3 fruit fly cellular contexts compared by ENCODE assay signal in the genomic region with DNA sequence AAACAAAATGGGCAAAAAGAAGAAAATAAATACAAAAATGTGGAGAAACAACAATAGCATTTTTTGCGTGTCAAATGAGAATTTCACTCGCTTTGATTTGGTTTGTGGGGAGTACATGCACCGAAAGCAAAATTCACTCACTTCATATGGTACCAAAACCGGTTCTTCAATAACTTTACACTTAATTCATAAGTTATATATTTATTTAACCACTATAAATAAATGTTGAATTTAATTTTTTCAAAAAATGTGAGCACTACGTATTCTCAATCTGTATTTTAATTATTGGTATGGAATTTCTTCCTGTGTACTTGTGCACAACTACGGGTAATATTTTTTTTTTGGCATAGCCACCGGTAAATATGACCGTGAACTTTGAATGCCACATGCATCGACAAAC.
TF ChIP-seq lines count a peak whose summit lies in the region.

No protein-coding gene starts in this region.

TF ChIP-seq in whole organism, embryonic, 481 proteins besides CTCF, POLR2A, EP300 and RAD21 (continued from another document and continues in another):
- TF ChIP-seq CG15269 (tag; optimal IDR thresholded peaks at IDR 0.05; lab: Kevin White, UChicago) (peak; percentile 4), fd64A (GFP tag; optimal IDR thresholded peaks at IDR 0.05; lab: Kevin White, UChicago) (no peak), CG6765 (GFP tag; optimal IDR thresholded peaks at IDR 0.05; lab: Kevin White, UChicago) (no peak), CG31441 (GFP tag; IDR thresholded peaks at IDR 0.05; lab: Robert Waterston, UW) (0 out of 2 replicates have a peak, but pooled peaks have one; percentile 15), BEAF-32 (GFP tag; optimal IDR thresholded peaks at IDR 0.05; lab: Kevin White, UChicago) (no peak), pita (GFP tag; optimal IDR thresholded peaks at IDR 0.05; lab: Kevin White, UChicago) (no peak), fd96Cb (tag; optimal IDR thresholded peaks at IDR 0.05; lab: Kevin White, UChicago) (no peak), Dfd (GFP tag; optimal IDR thresholded peaks at IDR 0.05; lab: Kevin White, UChicago) (no peak), phol (tag; optimal IDR thresholded peaks at IDR 0.05; lab: Kevin White, UChicago) (peak; percentile 7), ttk (GFP tag; IDR thresholded peaks at IDR 0.05; lab: Robert Waterston, UW) (no peak), dimm (GFP tag; IDR thresholded peaks at IDR 0.05; lab: Robert Waterston, UW) (no peak), Oli (tag; optimal IDR thresholded peaks at IDR 0.05; lab: Kevin White, UChicago) (no peak), CG30403 (GFP tag; optimal IDR thresholded peaks at IDR 0.05; lab: Kevin White, UChicago) (no peak), jigr1 (GFP tag; IDR thresholded peaks at IDR 0.05; lab: Robert Waterston, UW) (no peak), CG4404 (GFP tag; IDR thresholded peaks at IDR 0.05; lab: Robert Waterston, UW) (no peak), crp (GFP tag; optimal IDR thresholded peaks at IDR 0.05; lab: Kevin White, UChicago) (no peak), CoRest (tag; optimal IDR thresholded peaks at IDR 0.05; lab: Kevin White, UChicago) (no peak), CG17186 (GFP tag; optimal IDR thresholded peaks at IDR 0.05; lab: Kevin White, UChicago) (no peak), PHDP (tag; optimal IDR thresholded peaks at IDR 0.05; lab: Kevin White, UChicago) (peak; percentile 18), CG2712 (tag; optimal IDR thresholded peaks at IDR 0.05; lab: Kevin White, UChicago) (peak; percentile 15), gce (GFP tag; IDR thresholded peaks at IDR 0.05; lab: Robert Waterston, UW) (no peak), repo (GFP tag; optimal IDR thresholded peaks at IDR 0.05; lab: Kevin White, UChicago) (no peak), CG2875 (GFP tag; optimal IDR thresholded peaks at IDR 0.05; lab: Kevin White, UChicago) (no peak), CG7839 (tag; optimal IDR thresholded peaks at IDR 0.05; lab: Kevin White, UChicago) (peak; percentile 8), CG18599 (GFP tag; optimal IDR thresholded peaks at IDR 0.05; lab: Kevin White, UChicago) (peak; percentile 6), CG10565 (GFP tag; optimal IDR thresholded peaks at IDR 0.05; lab: Kevin White, UChicago) (no peak), sima (GFP tag; optimal IDR thresholded peaks at IDR 0.05; lab: Kevin White, UChicago) (no peak), pan (optimal IDR thresholded peaks at IDR 0.05; lab: Kevin White, UChicago) (no peak), pan (GFP tag; optimal IDR thresholded peaks at IDR 0.05 in 1 of 2, IDR thresholded peaks at IDR 0.05 in 1 of 2) (peak in 1 of 2 experiments; percentile 23), CG9215 (GFP tag; IDR thresholded peaks at IDR 0.05; lab: Robert Waterston, UW) (no peak), bbx (GFP tag; IDR thresholded peaks at IDR 0.05; lab: Robert Waterston, UW; ENCODE audit: partially characterized antibody) (no peak), CG14014 (GFP tag; IDR thresholded peaks at IDR 0.05; lab: Robert Waterston, UW) (no peak), klu (GFP tag; IDR thresholded peaks at IDR 0.05; lab: Robert Waterston, UW) (no peak), CG30020 (tag; optimal IDR thresholded peaks at IDR 0.05; lab: Kevin White, UChicago) (no peak), az2 (GFP tag; optimal IDR thresholded peaks at IDR 0.05; lab: Kevin White, UChicago) (no peak), CG34376 (GFP tag; optimal IDR thresholded peaks at IDR 0.05; lab: Kevin White, UChicago) (no peak), CG9932 (GFP tag; IDR thresholded peaks at IDR 0.05; lab: Robert Waterston, UW) (no peak), CG3281 (GFP tag; optimal IDR thresholded peaks at IDR 0.05; lab: Kevin White, UChicago) (no peak), D19B (GFP tag; optimal IDR thresholded peaks at IDR 0.05; lab: Kevin White, UChicago) (no peak), br (optimal IDR thresholded peaks at IDR 0.05; lab: Kevin White, UChicago) (no peak), Neu2 (GFP tag; optimal IDR thresholded peaks at IDR 0.05; lab: Kevin White, UChicago; ENCODE audit: borderline replicate concordance) (no peak), bsh (GFP tag; optimal IDR thresholded peaks at IDR 0.05; lab: Kevin White, UChicago) (peak in 1 of 2 experiments; percentile 0), nerfin-1 (tag; optimal IDR thresholded peaks at IDR 0.05; lab: Kevin White, UChicago) (no peak), kni (GFP tag; optimal IDR thresholded peaks at IDR 0.05; lab: Kevin White, UChicago) (no peak)

TF ChIP-seq in whole organism, prepupa, 60 proteins besides CTCF, POLR2A, EP300 and RAD21 (continued from another document):
- TF ChIP-seq Sox15 (GFP tag; optimal IDR thresholded peaks at IDR 0.05; lab: Kevin White, UChicago) (no peak), Eip93F (GFP tag; optimal IDR thresholded peaks at IDR 0.05; lab: Kevin White, UChicago) (no peak), salr (GFP tag; optimal IDR thresholded peaks at IDR 0.05; lab: Kevin White, UChicago) (no peak), cyc (GFP tag; optimal IDR thresholded peaks at IDR 0.05; lab: Kevin White, UChicago) (no peak), pdm3 (GFP tag; optimal IDR thresholded peaks at IDR 0.05; lab: Kevin White, UChicago) (no peak), CG6854 (GFP tag; optimal IDR thresholded peaks at IDR 0.05; lab: Kevin White, UChicago) (no peak), CG11762 (GFP tag; optimal IDR thresholded peaks at IDR 0.05; lab: Kevin White, UChicago; ENCODE audit: insufficient read depth) (no peak), esn (GFP tag; optimal IDR thresholded peaks at IDR 0.05; lab: Kevin White, UChicago) (peak; percentile 29), fd59A (GFP tag; optimal IDR thresholded peaks at IDR 0.05; lab: Kevin White, UChicago) (no peak), ss (GFP tag; optimal IDR thresholded peaks at IDR 0.05; lab: Kevin White, UChicago) (no peak), OdsH (GFP tag; optimal IDR thresholded peaks at IDR 0.05; lab: Kevin White, UChicago) (peak; percentile 23), CG31627 (GFP tag; optimal IDR thresholded peaks at IDR 0.05; lab: Kevin White, UChicago) (no peak), CG8319 (GFP tag; optimal IDR thresholded peaks at IDR 0.05; lab: Kevin White, UChicago) (no peak), topi (GFP tag; optimal IDR thresholded peaks at IDR 0.05; lab: Kevin White, UChicago) (peak; percentile 12), CG3919 (GFP tag; optimal IDR thresholded peaks at IDR 0.05; lab: Kevin White, UChicago) (peak; percentile 34), CG10669 (GFP tag; optimal IDR thresholded peaks at IDR 0.05; lab: Kevin White, UChicago) (no peak), CG6163 (GFP tag; IDR thresholded peaks at IDR 0.05; lab: Robert Waterston, UW) (no peak; the same call in 1 of the 3 replicates), Hr39 (GFP tag; optimal IDR thresholded peaks at IDR 0.05; lab: Kevin White, UChicago) (no peak), Hr38 (GFP tag; optimal IDR thresholded peaks at IDR 0.05; lab: Kevin White, UChicago) (no peak), CG7368 (GFP tag; optimal IDR thresholded peaks at IDR 0.05; lab: Kevin White, UChicago) (no peak), Eip75B (GFP tag; optimal IDR thresholded peaks at IDR 0.05; lab: Kevin White, UChicago) (no peak), Met (GFP tag; optimal IDR thresholded peaks at IDR 0.05; lab: Kevin White, UChicago) (no peak), fd85E (GFP tag; optimal IDR thresholded peaks at IDR 0.05; lab: Kevin White, UChicago) (no peak), Blimp-1 (GFP tag; optimal IDR thresholded peaks at IDR 0.05; lab: Kevin White, UChicago) (no peak), CG10631 (GFP tag; optimal IDR thresholded peaks at IDR 0.05; lab: Kevin White, UChicago) (no peak), CG32006 (GFP tag; optimal IDR thresholded peaks at IDR 0.05; lab: Kevin White, UChicago) (peak; percentile 63), CG8632 (GFP tag; optimal IDR thresholded peaks at IDR 0.05; lab: Kevin White, UChicago) (no peak), CG34406 (GFP tag; optimal IDR thresholded peaks at IDR 0.05; lab: Kevin White, UChicago) (no peak), CG11294 (GFP tag; IDR thresholded peaks at IDR 0.05; lab: Robert Waterston, UW) (no peak), CG15336 (GFP tag; IDR thresholded peaks at IDR 0.05; lab: Robert Waterston, UW) (no peak; the same call in none of the 2 replicates), CG6276 (GFP tag; optimal IDR thresholded peaks at IDR 0.05; lab: Kevin White, UChicago) (peak; percentile 7), Ets96B (tag; optimal IDR thresholded peaks at IDR 0.05; lab: Kevin White, UChicago) (no peak), svp (GFP tag; lab: Kevin White, UChicago) (peak; percentile 39), dac (GFP tag; optimal IDR thresholded peaks at IDR 0.05; lab: Kevin White, UChicago) (no peak), Lpt (GFP tag; optimal IDR thresholded peaks at IDR 0.05; lab: Kevin White, UChicago) (peak; percentile 11), lz (GFP tag; optimal IDR thresholded peaks at IDR 0.05; lab: Kevin White, UChicago) (no peak), Eip78C (GFP tag; lab: Kevin White, UChicago) (peak; percentile 80), Sox102F (GFP tag; optimal IDR thresholded peaks at IDR 0.05; lab: Kevin White, UChicago) (no peak), dsx (GFP tag; optimal IDR thresholded peaks at IDR 0.05; lab: Kevin White, UChicago; ENCODE audit: poor library complexity, severe bottlenecking) (no peak), CG16779 (tag; optimal IDR thresholded peaks at IDR 0.05; lab: Kevin White, UChicago) (no peak)

TF ChIP-seq in whole organism, pupa, 21 proteins besides CTCF, POLR2A, EP300 and RAD21 (continued from another document):
- TF ChIP-seq CG14655 (GFP tag; optimal IDR thresholded peaks at IDR 0.05; lab: Kevin White, UChicago) = peak; percentile 20
